Fruit fly (Drosophila melanogaster): ENCODE results near the gene NijA.

DNA sequence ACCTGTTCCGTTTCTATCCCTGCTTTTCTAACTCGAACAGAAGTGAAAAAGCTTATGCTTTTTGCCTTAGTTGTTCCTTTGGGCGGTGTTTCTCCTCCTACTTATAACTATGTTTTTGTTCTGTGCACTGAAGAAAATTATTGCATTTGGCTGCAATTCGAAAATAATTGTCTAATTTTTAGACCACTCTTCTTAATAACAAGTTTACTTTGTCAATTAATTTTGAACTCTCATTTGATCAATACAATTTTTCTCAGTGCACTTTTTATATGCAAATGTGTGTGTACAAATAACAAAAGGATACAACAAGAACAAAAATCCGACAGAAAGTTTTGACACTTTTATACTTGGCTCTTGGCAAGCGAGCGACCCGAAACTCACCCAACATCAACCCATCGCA is 38.4 kb upstream of the NijA start:
- TF ChIP-seq EcR (GFP tag; optimal IDR thresholded peaks at IDR 0.05) (no peak), usp (GFP tag; optimal IDR thresholded peaks at IDR 0.05) (no peak)
